Fruit fly (Drosophila melanogaster) S2 (cell line): ENCODE measurements around the gene CG1532.

Experiments used
- CG8478 ChIP-seq: fragments of >200 bp; optimal IDR thresholded peaks from 2 replicates; lab custom pipeline; 2018
- CTCF ChIP-seq, 2 experiments: fragments of >200 bp; optimal IDR thresholded peaks; 2 replicates each; lab custom pipeline; 2018

DNA sequence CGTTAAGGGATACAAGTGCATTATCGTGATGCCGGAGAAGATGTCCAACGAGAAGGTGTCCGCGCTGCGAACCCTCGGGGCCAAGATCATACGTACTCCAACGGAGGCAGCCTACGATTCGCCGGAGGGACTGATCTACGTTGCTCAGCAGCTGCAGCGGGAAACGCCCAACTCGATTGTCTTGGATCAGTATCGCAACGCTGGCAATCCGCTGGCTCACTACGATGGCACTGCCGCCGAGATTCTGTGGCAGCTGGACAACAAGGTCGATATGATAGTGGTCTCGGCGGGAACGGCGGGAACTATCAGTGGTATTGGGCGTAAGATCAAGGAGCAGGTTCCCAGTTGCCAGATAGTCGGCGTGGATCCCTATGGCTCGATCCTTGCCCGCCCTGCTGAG lies 19.6 kb upstream of the CG1532 start:
- TF ChIP-seq CTCF (optimal IDR thresholded peaks at IDR 0.05; lab: Kevin White, UChicago) (no peak), CG8478 (no peak)
